Worm (Caenorhabditis elegans): ENCODE results near the gene nhr-228.
"Not testable (repeated sequence)": the region's sequence is repeated elsewhere in the genome, so short reads cannot be mapped to it uniquely, and the experiment has no call there.

Gene nhr-228

ce11 chrV:2250126-2250590, 31.4 kb upstream of the nhr-228 start, which contains the start of gene cyp-33C7:
Gene cyp-33C7, plus strand, starts transcription at chrV:2250540.
- TF ChIP-seq nhr-2 (tag; optimal IDR thresholded peaks at IDR 0.05) (no peak), mep-1 (tag; optimal IDR thresholded peaks at IDR 0.05) (no peak), sem-2 (GFP tag; optimal IDR thresholded peaks at IDR 0.05) (no peak), pha-4 (tag; optimal IDR thresholded peaks at IDR 0.05) (no peak), hlh-1 (tag; optimal IDR thresholded peaks at IDR 0.05) (no peak), nhr-12 (tag; optimal IDR thresholded peaks at IDR 0.05) (no peak), mls-2 (tag; optimal IDR thresholded peaks at IDR 0.05) (no peak), bed-3 (GFP tag; optimal IDR thresholded peaks at IDR 0.05) (no peak), nhr-237 (tag; optimal IDR thresholded peaks at IDR 0.05) (no peak)

- TF ChIP-seq ceh-39 (tag; optimal IDR thresholded peaks at IDR 0.05) (no peak), pha-4 (tag; optimal IDR thresholded peaks at IDR 0.05) (no peak), zip-8 (tag; optimal IDR thresholded peaks at IDR 0.05) (no peak), mab-5 (tag; optimal IDR thresholded peaks at IDR 0.05) (no peak), ces-1 (GFP tag; optimal IDR thresholded peaks at IDR 0.05) (no peak), M03D4.4 (tag; optimal IDR thresholded peaks at IDR 0.05) (no peak), sem-2 (GFP tag; optimal IDR thresholded peaks at IDR 0.05) (no peak), ceh-83 (GFP tag; optimal IDR thresholded peaks at IDR 0.05) (no peak), cnd-1 (tag; optimal IDR thresholded peaks at IDR 0.05) (no peak), snpc-4 (tag; optimal IDR thresholded peaks at IDR 0.05) (no peak), unc-62 (GFP tag; optimal IDR thresholded peaks at IDR 0.05) (no peak), mls-2 (tag; optimal IDR thresholded peaks at IDR 0.05) (no peak), elt-1 (tag; optimal IDR thresholded peaks at IDR 0.05; ENCODE audit: borderline replicate concordance, insufficient read depth) (no peak), ham-2 (GFP tag; optimal IDR thresholded peaks at IDR 0.05) (no peak)
Observed at ce11 chrV:2251774-2252173, 29.8 kb upstream of the nhr-228 start.

ce11 chrV:2254553-2255124, 26.9 kb upstream of the nhr-228 start, which contains the start of gene str-253:
Gene str-253, minus strand, starts transcription at chrV:2254603.
- TF ChIP-seq M03D4.4 (tag; optimal IDR thresholded peaks at IDR 0.05) (no peak), lsy-2 (tag; optimal IDR thresholded peaks at IDR 0.05) (no peak), ceh-39 (tag; optimal IDR thresholded peaks at IDR 0.05) (no peak), ceh-83 (GFP tag; optimal IDR thresholded peaks at IDR 0.05) (no peak), cnd-1 (tag; optimal IDR thresholded peaks at IDR 0.05) (no peak), unc-120 (tag; optimal IDR thresholded peaks at IDR 0.05; ENCODE audit: poor library complexity, severe bottlenecking) (no peak), sptf-1 (tag; optimal IDR thresholded peaks at IDR 0.05) (no peak), mab-5 (tag; optimal IDR thresholded peaks at IDR 0.05) (no peak), lin-32 (GFP tag; optimal IDR thresholded peaks at IDR 0.05) (no peak), elt-1 (tag; optimal IDR thresholded peaks at IDR 0.05; ENCODE audit: borderline replicate concordance, insufficient read depth) (no peak), unc-62 (GFP tag; optimal IDR thresholded peaks at IDR 0.05) (no peak), flh-1 (GFP tag; optimal IDR thresholded peaks at IDR 0.05) (no peak), ceh-43 (GFP tag; optimal IDR thresholded peaks at IDR 0.05) (no peak), ztf-11 (tag; optimal IDR thresholded peaks at IDR 0.05) (no peak), bed-3 (GFP tag; optimal IDR thresholded peaks at IDR 0.05) (no peak), lin-13 (tag; optimal IDR thresholded peaks at IDR 0.05) (no peak), ham-2 (GFP tag; optimal IDR thresholded peaks at IDR 0.05) (no peak), unc-39 (tag; optimal IDR thresholded peaks at IDR 0.05) (no peak)

- not testable (repeated sequence) for TF ChIP-seq pha-4, lsy-2, M03D4.4 (tag; optimal IDR thresholded peaks at IDR 0.05)
Observed at ce11 chrV:2255191-2255590, 26.4 kb upstream of the nhr-228 start, which contains the start of gene F41B5.1. Gene F41B5.1, plus strand, starts transcription at chrV:2255533.

ce11 chrV:2259750-2260149, 21.8 kb upstream of the nhr-228 start, which contains the start of gene nhr-182:
Gene nhr-182, minus strand, starts transcription at chrV:2259927.
- peak; percentile 75 for TF ChIP-seq pha-4 (tag; optimal IDR thresholded peaks at IDR 0.05)
- no peak for TF ChIP-seq elt-3 (tag; optimal IDR thresholded peaks at IDR 0.05)
- no peak for TF ChIP-seq mls-2 (tag; optimal IDR thresholded peaks at IDR 0.05)
